Fruit fly (Drosophila melanogaster) whole organism, embryonic: ENCODE data around the gene dlp.

Experiments used
- CG10209 ChIP-seq: fragments of 200-800 bp; sonication (Bioruptor generic); optimal IDR thresholded peaks from 3 replicates; lab custom pipeline; 2017; ENCODE audit warnings: missing biosample characterization, mild to moderate bottlenecking, missing genetic modification characterization, missing genetic modification reagents
- CG10431 ChIP-seq: fragments of 200-800 bp; sonication (Bioruptor generic); optimal IDR thresholded peaks from 3 replicates; lab custom pipeline; 2018; ENCODE audit warnings: missing biosample characterization, mild to moderate bottlenecking, missing genetic modification characterization
- CG10462 ChIP-seq: fragments of 200-800 bp; sonication (Bioruptor generic); optimal IDR thresholded peaks from 2 replicates; lab custom pipeline; 2016; ENCODE audit warnings: missing biosample characterization, missing genetic modification characterization
- CG12071 ChIP-seq: fragments of 200-800 bp; sonication (Bioruptor generic); optimal IDR thresholded peaks from 3 replicates; lab custom pipeline; 2018; ENCODE audit warnings: missing biosample characterization, mild to moderate bottlenecking, missing genetic modification characterization
- CG12391 ChIP-seq: fragments of 200-800 bp; sonication (Bioruptor generic); optimal IDR thresholded peaks from 3 replicates; lab custom pipeline; 2018; ENCODE audit warnings: missing biosample characterization, mild to moderate bottlenecking, missing genetic modification characterization, moderate library complexity
- CG12659 ChIP-seq: fragments of 200-800 bp; sonication (Bioruptor generic); optimal IDR thresholded peaks from 3 replicates; lab custom pipeline; 2017; ENCODE audit warnings: mild to moderate bottlenecking, missing biosample characterization, missing genetic modification reagents, missing genetic modification characterization
- CG13123 ChIP-seq: fragments of 200-800 bp; sonication (Bioruptor generic); optimal IDR thresholded peaks from 2 replicates; lab custom pipeline; 2016; ENCODE audit warnings: missing biosample characterization, missing genetic modification characterization
- CG13624 ChIP-seq: fragments of 200-800 bp; sonication (Bioruptor generic); optimal IDR thresholded peaks from 2 replicates; lab custom pipeline; 2016; ENCODE audit warnings: missing biosample characterization, missing genetic modification characterization
- CG13894 ChIP-seq: fragments of 200-800 bp; sonication (Bioruptor generic); optimal IDR thresholded peaks from 3 replicates; lab custom pipeline; 2018; ENCODE audit warnings: missing biosample characterization, mild to moderate bottlenecking, missing genetic modification characterization, moderate library complexity
- CG14667 ChIP-seq: fragments of 200-800 bp; sonication (Bioruptor generic); IDR thresholded peaks from 2 replicates; pipeline ENCODE4 v1.3.6; 2022; ENCODE audit warnings: missing biosample characterization, missing genetic modification characterization
- CG14860 ChIP-seq: fragments of 200-800 bp; sonication (Bioruptor generic); IDR thresholded peaks from 3 replicates; pipeline ENCODE4 v1.3.6; 2022; ENCODE audit warnings: missing biosample characterization, missing genetic modification characterization; ENCODE audit not compliant: partially characterized antibody
- CG17385 ChIP-seq: fragments of 200-800 bp; sonication (Bioruptor generic); optimal IDR thresholded peaks from 3 replicates; lab custom pipeline; 2018; ENCODE audit warnings: missing biosample characterization, mild to moderate bottlenecking, missing genetic modification characterization
- CG18262 ChIP-seq: fragments of 200-800 bp; optimal IDR thresholded peaks from 3 replicates; lab custom pipeline; 2019; ENCODE audit warnings: missing biosample characterization, mild to moderate bottlenecking, missing genetic modification characterization, moderate library complexity
- CG2889 ChIP-seq: fragments of 200-800 bp; sonication (Bioruptor generic); IDR thresholded peaks from 3 replicates; pipeline ENCODE4 v1.3.6; 2022; ENCODE audit warnings: missing biosample characterization, missing genetic modification characterization
- CG3726 ChIP-seq: fragments of 200-800 bp; sonication (Bioruptor generic); IDR thresholded peaks from 3 replicates; pipeline ENCODE4, ENCODE4 v1.3.6; 2022; ENCODE audit warnings: missing biosample characterization, missing genetic modification characterization
- CG4820 ChIP-seq: fragments of 200-800 bp; sonication (Bioruptor generic); optimal IDR thresholded peaks from 3 replicates; lab custom pipeline; 2016; ENCODE audit warnings: missing biosample characterization, missing genetic modification characterization
- CG5953 ChIP-seq: fragments of 200-800 bp; sonication (Bioruptor generic); IDR thresholded peaks from 2 replicates; pipeline ENCODE4 v1.3.6; 2022; ENCODE audit warnings: missing biosample characterization, missing genetic modification characterization
- CG8281 ChIP-seq: fragments of 200-800 bp; sonication (Bioruptor generic); optimal IDR thresholded peaks from 2 replicates; lab custom pipeline; 2018; ENCODE audit warnings: missing biosample characterization, mild to moderate bottlenecking, missing genetic modification characterization, moderate library complexity
- CG8359 ChIP-seq: fragments of 200-800 bp; sonication (Bioruptor generic); optimal IDR thresholded peaks from 2 replicates; lab custom pipeline; 2017; ENCODE audit warnings: missing biosample characterization, mild to moderate bottlenecking, missing genetic modification characterization, borderline replicate concordance
- CG8388 ChIP-seq: fragments of 200-800 bp; sonication (Bioruptor generic); optimal IDR thresholded peaks from 2 replicates; lab custom pipeline; 2019; ENCODE audit warnings: missing biosample characterization, mild to moderate bottlenecking, missing genetic modification characterization, moderate library complexity
- CG8478 ChIP-seq: fragments of >200 bp; optimal IDR thresholded peaks from 2 replicates; lab custom pipeline; 2018
- CG9215 ChIP-seq: fragments of 200-800 bp; sonication (Bioruptor generic); IDR thresholded peaks from 2 replicates; pipeline ENCODE4 v1.3.6; 2022; ENCODE audit warnings: missing biosample characterization, missing genetic modification characterization
- CG9797 ChIP-seq: fragments of 200-800 bp; sonication (Bioruptor generic); optimal IDR thresholded peaks from 3 replicates; lab custom pipeline; 2018; ENCODE audit warnings: missing biosample characterization, mild to moderate bottlenecking, missing genetic modification characterization
- Dek ChIP-seq: fragments of 200-800 bp; sonication (Bioruptor generic); optimal IDR thresholded peaks from 3 replicates; lab custom pipeline; 2019; ENCODE audit warnings: missing biosample characterization, mild to moderate bottlenecking, missing genetic modification characterization, moderate library complexity
- E2f1 ChIP-seq: fragments of 200-800 bp; sonication (Bioruptor generic); IDR thresholded peaks from 2 replicates; pipeline ENCODE4 v1.3.6; 2022; ENCODE audit warnings: missing biosample characterization, missing genetic modification characterization
- Fer3 ChIP-seq: fragments of 200-800 bp; sonication (Bioruptor generic); optimal IDR thresholded peaks from 2 replicates; lab custom pipeline; 2018; ENCODE audit warnings: missing biosample characterization, mild to moderate bottlenecking, missing genetic modification characterization, moderate library complexity
- HmgZ ChIP-seq: fragments of 200-800 bp; sonication (Bioruptor generic); optimal IDR thresholded peaks from 2 replicates; lab custom pipeline; 2018; ENCODE audit warnings: missing biosample characterization, mild to moderate bottlenecking, missing genetic modification characterization
- Mad ChIP-seq: fragments of 200-800 bp; sonication (Bioruptor generic); optimal IDR thresholded peaks from 2 replicates; lab custom pipeline; 2016; ENCODE audit warnings: missing biosample characterization, missing genetic modification characterization
- Med ChIP-seq: fragments of 200-800 bp; sonication (Bioruptor generic); peaks from one replicate; lab custom pipeline; 2016; ENCODE audit warnings: missing biosample characterization, missing genetic modification characterization, mild to moderate bottlenecking, inconsistent platforms, moderate library complexity
- NC2α ChIP-seq: fragments of 200-800 bp; sonication (Bioruptor generic); optimal IDR thresholded peaks from 2 replicates; lab custom pipeline; 2016; ENCODE audit warnings: missing biosample characterization, missing genetic modification characterization
- Oli ChIP-seq: fragments of 200-800 bp; sonication (Bioruptor generic); optimal IDR thresholded peaks from 2 replicates; lab custom pipeline; 2018; ENCODE audit warnings: missing biosample characterization, mild to moderate bottlenecking, missing genetic modification characterization, moderate library complexity
- Spps ChIP-seq: fragments of 200-800 bp; sonication (Bioruptor generic); optimal IDR thresholded peaks from 2 replicates; lab custom pipeline; 2018; ENCODE audit warnings: missing biosample characterization, mild to moderate bottlenecking, missing genetic modification characterization
- abd-A ChIP-seq: fragments of 200-800 bp; sonication (Bioruptor generic); optimal IDR thresholded peaks from 3 replicates; lab custom pipeline; 2019; ENCODE audit warnings: missing biosample characterization, mild to moderate bottlenecking, missing genetic modification characterization, moderate library complexity
- aop ChIP-seq: fragments of 200-800 bp; sonication (Bioruptor generic); IDR thresholded peaks from 2 replicates; pipeline ENCODE4 v1.3.6; 2022; ENCODE audit warnings: missing biosample characterization, missing genetic modification characterization
- bab2 ChIP-seq: fragments of 200-800 bp; sonication (Bioruptor generic); optimal IDR thresholded peaks from 2 replicates; lab custom pipeline; 2016; ENCODE audit warnings: missing biosample characterization, missing genetic modification characterization
- croc ChIP-seq: fragments of 200-800 bp; sonication (Bioruptor generic); conservative IDR thresholded peaks from 3 replicates; pipeline ENCODE4 v1.3.6; 2022; ENCODE audit warnings: missing biosample characterization, missing genetic modification characterization
- dmrt11E ChIP-seq: fragments of 200-800 bp; sonication (Bioruptor generic); optimal IDR thresholded peaks from 3 replicates; lab custom pipeline; 2018; ENCODE audit warnings: missing biosample characterization, mild to moderate bottlenecking, missing genetic modification characterization, moderate library complexity
- esg ChIP-seq: fragments of 200-800 bp; sonication (Bioruptor generic); conservative IDR thresholded peaks from 2 replicates; pipeline ENCODE4 v1.3.6; 2022; ENCODE audit warnings: missing biosample characterization, missing genetic modification characterization
- her ChIP-seq: fragments of 200-800 bp; sonication (Bioruptor generic); optimal IDR thresholded peaks from 2 replicates; lab custom pipeline; 2016; ENCODE audit warnings: missing biosample characterization, missing genetic modification characterization
- hth ChIP-seq: fragments of >200 bp; optimal IDR thresholded peaks from 2 replicates; lab custom pipeline; 2017; ENCODE audit warnings: inconsistent platforms
- inv ChIP-seq: fragments of 200-800 bp; sonication (Bioruptor generic); IDR thresholded peaks from 2 replicates; pipeline ENCODE4 v1.3.6; 2022; ENCODE audit warnings: missing biosample characterization, missing genetic modification characterization; ENCODE audit not compliant: partially characterized antibody
- jing ChIP-seq: fragments of 200-800 bp; sonication (Bioruptor generic); optimal IDR thresholded peaks from 2 replicates; lab custom pipeline; 2018; ENCODE audit warnings: missing biosample characterization, mild to moderate bottlenecking, missing genetic modification characterization
- klu ChIP-seq: fragments of 200-800 bp; sonication (Bioruptor generic); IDR thresholded peaks from 2 replicates; pipeline ENCODE4 v1.3.6; 2022; ENCODE audit warnings: missing biosample characterization, missing genetic modification characterization
- luna ChIP-seq: fragments of 200-800 bp; sonication (Bioruptor generic); optimal IDR thresholded peaks from 2 replicates; lab custom pipeline; 2016; ENCODE audit warnings: missing biosample characterization, missing genetic modification characterization
- mam ChIP-seq: fragments of 200-800 bp; sonication (Bioruptor generic); optimal IDR thresholded peaks from 3 replicates; lab custom pipeline; 2016; ENCODE audit warnings: missing biosample characterization, missing genetic modification characterization
- pnt ChIP-seq: fragments of 200-800 bp; sonication (Bioruptor generic); optimal IDR thresholded peaks from 3 replicates; lab custom pipeline; 2016; ENCODE audit warnings: missing biosample characterization, missing genetic modification characterization
- ro ChIP-seq: fragments of 200-800 bp; sonication (Bioruptor generic); IDR thresholded peaks from 2 replicates; pipeline ENCODE4 v1.3.6; 2022; ENCODE audit warnings: missing biosample characterization, missing genetic modification characterization
- run ChIP-seq: fragments of 200-800 bp; sonication (Bioruptor generic); optimal IDR thresholded peaks from 3 replicates; lab custom pipeline; 2018; ENCODE audit warnings: missing biosample characterization, mild to moderate bottlenecking, missing genetic modification characterization
- trem ChIP-seq: fragments of 200-800 bp; optimal IDR thresholded peaks from 3 replicates; lab custom pipeline; 2019; ENCODE audit warnings: missing biosample characterization, mild to moderate bottlenecking, missing genetic modification characterization, moderate library complexity
- usp ChIP-seq: fragments of >200 bp; optimal IDR thresholded peaks from 2 replicates; lab custom pipeline; 2017; ENCODE audit warnings: missing biosample characterization, missing genetic modification characterization
- wek ChIP-seq: fragments of 200-800 bp; sonication (Bioruptor generic); optimal IDR thresholded peaks from 3 replicates; lab custom pipeline; 2018; ENCODE audit warnings: missing biosample characterization, mild to moderate bottlenecking, missing genetic modification characterization, moderate library complexity

Gene dlp

dm6 chr3L:14634019-14634772, 1.8 kb downstream of the dlp start (continued):
- TF ChIP-seq jing (GFP tag; lab: Kevin White, UChicago) (no peak), NC2α (GFP tag; lab: Kevin White, UChicago) (no peak), Fer3 (tag; lab: Kevin White, UChicago) (no peak), CG10431 (no peak), Mad (no peak), CG13894 (tag; lab: Kevin White, UChicago) (no peak), wek (GFP tag; lab: Kevin White, UChicago) (no peak), CG12071 (GFP tag; lab: Kevin White, UChicago) (no peak), luna (GFP tag; lab: Kevin White, UChicago) (no peak), HmgZ (no peak), CG5953 (GFP tag; lab: Robert Waterston, UW) (peak; percentile 22; the same call in 1 of the 2 replicates), run (tag; lab: Kevin White, UChicago) (no peak), CG13123 (no peak), usp (GFP tag; lab: Kevin White, UChicago) (no peak), CG12659 (GFP tag; lab: Kevin White, UChicago) (no peak), CG14860 (no peak), Spps (tag; lab: Kevin White, UChicago) (peak; percentile 28), CG8388 (peak; percentile 35), CG13624 (no peak), CG17385 (no peak), abd-A (tag; lab: Kevin White, UChicago) (no peak), CG10209 (GFP tag; lab: Kevin White, UChicago) (no peak), CG8478 (lab: Kevin White, UChicago) (no peak), CG10462 (GFP tag; lab: Kevin White, UChicago) (no peak), croc (GFP tag; lab: Robert Waterston, UW) (no peak), dmrt11E (peak; percentile 67), hth (lab: Kevin White, UChicago) (no peak), CG4820 (peak; percentile 37), ro (GFP tag; lab: Robert Waterston, UW) (no peak), CG2889 (GFP tag; lab: Robert Waterston, UW) (no peak), Med (GFP tag; lab: Kevin White, UChicago) (peak; percentile 70), Dek (no peak), klu (GFP tag; lab: Robert Waterston, UW) (no peak), CG9215 (no peak), CG8281 (no peak), pnt (GFP tag; lab: Kevin White, UChicago) (no peak), trem (no peak), CG14667 (GFP tag; lab: Robert Waterston, UW) (peak; percentile 16; the same call in 1 of the 2 replicates), bab2 (GFP tag; lab: Kevin White, UChicago) (peak; percentile 20), CG12391 (peak; percentile 25), her (GFP tag; lab: Kevin White, UChicago) (no peak), E2f1 (GFP tag; lab: Robert Waterston, UW) (no peak), CG3726 (GFP tag; lab: Robert Waterston, UW) (no peak), esg (GFP tag; lab: Robert Waterston, UW) (no peak), CG8359 (no peak), CG9797 (GFP tag; lab: Kevin White, UChicago) (no peak), aop (no peak), mam (GFP tag; lab: Kevin White, UChicago) (no peak), Oli (peak; percentile 28), inv (GFP tag; lab: Robert Waterston, UW) (no peak), CG18262 (peak; percentile 39)
